Worm (Caenorhabditis elegans) whole organism, late embryonic: ENCODE results near the gene btb-17.

ENCODE experiments used
- F13H6.1 ChIP-seq: sonication (generic microtip); optimal IDR thresholded peaks from 2 replicates; lab custom pipeline; 2016; ENCODE audit warnings: missing genetic modification characterization, missing compliant biosample characterization
- ama-1 ChIP-seq: fragments of 150-350 bp; optimal IDR thresholded peaks from 2 replicates; lab custom pipeline; 2014
- ceh-9 ChIP-seq: sonication (generic microtip); optimal IDR thresholded peaks from 2 replicates; lab custom pipeline; 2016; ENCODE audit warnings: mild to moderate bottlenecking, missing genetic modification characterization, inconsistent platforms, missing compliant biosample characterization
- elt-4 ChIP-seq: sonication (generic microtip); optimal IDR thresholded peaks from 2 replicates; lab custom pipeline; 2016; ENCODE audit warnings: missing genetic modification characterization, missing compliant biosample characterization
- fkh-10 ChIP-seq: fragments of 150-350 bp; optimal IDR thresholded peaks from 2 replicates; lab custom pipeline; 2014; ENCODE audit warnings: missing biosample characterization, missing genetic modification reagents, missing genetic modification characterization
- hlh-8 ChIP-seq: sonication (generic microtip); optimal IDR thresholded peaks from 2 replicates; lab custom pipeline; 2016; ENCODE audit warnings: missing genotype, missing genetic modification characterization, missing compliant biosample characterization
- pha-2 ChIP-seq: sonication (generic microtip); optimal IDR thresholded peaks from 2 replicates; lab custom pipeline; 2017; ENCODE audit warnings: mild to moderate bottlenecking, missing genetic modification characterization, missing compliant biosample characterization
- pha-4 ChIP-seq: fragments of 150-350 bp; optimal IDR thresholded peaks from 2 replicates; lab custom pipeline; 2018; ENCODE audit warnings: missing biosample characterization, missing genetic modification reagents, missing genetic modification characterization
- sdc-2 ChIP-seq: sonication (generic microtip); optimal IDR thresholded peaks from 2 replicates; lab custom pipeline; 2016; ENCODE audit warnings: missing genotype, missing genetic modification characterization, missing compliant biosample characterization
- zip-5 ChIP-seq: sonication (generic microtip); optimal IDR thresholded peaks from 2 replicates; lab custom pipeline; 2016; ENCODE audit warnings: missing genetic modification characterization, missing compliant biosample characterization

DNA sequence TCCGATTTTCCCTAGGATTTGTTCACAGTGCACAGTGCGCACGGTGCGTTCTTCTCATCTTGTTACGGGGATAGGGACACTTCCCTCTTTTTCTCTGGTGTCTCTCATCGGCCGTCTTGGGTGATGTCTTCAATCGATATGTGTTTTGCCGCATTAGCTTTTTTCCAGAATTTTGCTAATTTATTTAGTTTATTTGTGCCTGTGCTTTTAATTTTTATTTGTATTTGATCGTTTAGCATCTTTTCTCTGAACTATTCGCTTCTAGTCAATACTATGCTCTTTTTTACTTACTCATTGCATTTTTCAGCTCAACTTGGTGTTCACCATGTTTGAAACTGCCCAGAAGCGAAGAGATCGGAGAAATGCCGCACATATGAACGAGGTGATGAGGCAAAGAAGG is 45.0 kb downstream of the btb-17 start, which contains the start of gene F14D2.5:
- TF ChIP-seq pha-2 (tag; lab: Kevin White, UChicago) (no peak), zip-5 (tag; lab: Kevin White, UChicago) (no peak), F13H6.1 (tag; lab: Kevin White, UChicago) (no peak), ceh-9 (tag; lab: Kevin White, UChicago) (no peak), ama-1 (lab: Kevin White, UChicago) (no peak), fkh-10 (no peak), elt-4 (tag; lab: Kevin White, UChicago) (no peak), sdc-2 (tag; lab: Kevin White, UChicago) (no peak), pha-4 (tag; lab: Kevin White, UChicago) (no peak), hlh-8 (tag; lab: Kevin White, UChicago) (no peak)
